Worm (Caenorhabditis elegans) whole organism, midembryonic: ENCODE data around the gene frpr-8.
"Not testable (repeated sequence)": the region's sequence is repeated elsewhere in the genome, so short reads cannot be mapped to it uniquely, and the experiment has no call there.

Experiments
- T22C8.4 ChIP-seq: fragments of 200-800 bp; sonication (Bioruptor generic); IDR thresholded peaks from 2 replicates; pipeline ENCODE4 v1.3.6; 2022; ENCODE audit warnings: missing genetic modification characterization, missing compliant biosample characterization
- cog-1 ChIP-seq: sonication (generic microtip); optimal IDR thresholded peaks from 2 replicates; lab custom pipeline; 2016; ENCODE audit warnings: missing genetic modification characterization, missing compliant biosample characterization
- flt-1 ChIP-seq: fragments of 200-800 bp; sonication (Bioruptor generic); IDR thresholded peaks from 2 replicates; pipeline ENCODE4 v1.3.6; 2022; ENCODE audit warnings: missing genetic modification characterization, missing compliant biosample characterization
- klf-2 ChIP-seq: fragments of 200-800 bp; sonication (Bioruptor generic); conservative IDR thresholded peaks from 2 replicates; pipeline ENCODE4 v1.3.6; 2022; ENCODE audit warnings: missing genetic modification reagents, missing genetic modification characterization, missing compliant biosample characterization
- med-1 ChIP-seq: sonication (generic microtip); optimal IDR thresholded peaks from 2 replicates; lab custom pipeline; 2017; ENCODE audit warnings: missing genetic modification characterization, mild to moderate bottlenecking, missing compliant biosample characterization, antibody characterized with exemption, missing genetic modification reagents; ENCODE audit not compliant: insufficient read depth
- ref-1 ChIP-seq: fragments of 200-800 bp; sonication (Bioruptor generic); conservative IDR thresholded peaks from 2 replicates; pipeline ENCODE4 v1.3.6; 2022; ENCODE audit warnings: missing genetic modification reagents, missing genetic modification characterization, missing compliant biosample characterization
- tab-1 ChIP-seq: fragments of 200-800 bp; sonication (Bioruptor generic); IDR thresholded peaks from 2 replicates; pipeline ENCODE4 v1.3.6; 2022; ENCODE audit warnings: missing genetic modification characterization, missing compliant biosample characterization
- ztf-23 ChIP-seq: fragments of 200-800 bp; sonication (Bioruptor generic); IDR thresholded peaks from 2 replicates; pipeline ENCODE4 v1.3.6; 2022; ENCODE audit warnings: missing genetic modification reagents, missing genetic modification characterization, missing compliant biosample characterization
- ztf-29 ChIP-seq: fragments of 200-800 bp; sonication (Bioruptor generic); IDR thresholded peaks from 2 replicates; pipeline ENCODE4 v1.3.6; 2022; ENCODE audit warnings: missing genetic modification reagents, missing genetic modification characterization, missing compliant biosample characterization

frpr-8 gene

DNA sequence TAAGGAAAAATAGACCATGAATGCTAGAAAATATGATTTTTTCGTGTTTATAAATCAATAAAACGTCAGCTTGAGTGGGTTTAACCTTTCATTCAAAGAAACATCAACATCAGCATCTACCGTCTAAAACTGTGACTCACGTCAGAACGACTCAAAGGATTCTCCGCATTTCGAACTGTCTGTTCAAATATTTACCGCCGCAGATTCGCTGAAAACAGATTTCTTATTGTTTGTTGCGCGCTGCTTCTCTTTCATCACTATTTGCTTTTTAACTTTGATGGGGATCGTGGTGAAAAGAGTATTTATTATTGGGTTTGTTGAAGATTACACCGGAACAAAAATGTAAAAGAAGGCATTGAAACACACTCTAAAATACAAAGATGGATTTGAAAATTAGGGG lies 23.7 kb downstream of the frpr-8 start:
- TF ChIP-seq ztf-23 (GFP tag; lab: Robert Waterston, UW) (no peak), flt-1 (GFP tag; lab: Robert Waterston, UW) (no peak), ztf-29 (no peak), cog-1 (tag; lab: Kevin White, UChicago) (no peak), T22C8.4 (GFP tag; lab: Robert Waterston, UW) (no peak), med-1 (no peak), klf-2 (GFP tag; lab: Robert Waterston, UW) (no peak), ref-1 (GFP tag; lab: Robert Waterston, UW) (no peak), tab-1 (GFP tag; lab: Robert Waterston, UW) (no peak)

DNA sequence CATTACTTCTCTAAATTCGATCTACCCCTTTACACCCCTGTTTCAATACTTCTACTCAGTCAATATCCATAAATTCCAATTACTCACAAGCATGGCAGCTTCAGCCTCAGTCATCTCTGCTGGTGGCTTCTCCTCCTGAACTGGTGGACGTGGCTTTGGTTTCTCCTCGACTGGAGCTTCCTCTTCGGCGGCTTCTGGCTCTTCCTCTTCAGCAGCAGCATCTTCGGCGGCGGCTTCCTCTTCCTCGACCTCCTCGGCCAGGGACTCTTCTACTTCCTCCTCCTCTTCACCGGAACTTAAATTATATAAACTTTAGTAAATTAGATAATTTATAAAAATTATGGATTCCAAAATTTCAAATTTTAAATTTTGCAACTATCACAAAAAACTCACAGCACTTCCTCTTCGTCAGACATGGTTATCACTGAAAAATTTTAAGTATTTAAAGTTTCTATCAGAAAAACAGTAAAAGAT lies 25.5 kb downstream of the frpr-8 start, which contains the start of gene tnt-2:
Gene tnt-2, minus strand, starts transcription at position 424 of the 474 bp plus-strand sequence.
- TF ChIP-seq tab-1 (GFP tag; lab: Robert Waterston, UW) = no peak
- TF ChIP-seq klf-2 (GFP tag; lab: Robert Waterston, UW) = no peak
- no peak for TF ChIP-seq ztf-29
- no peak for TF ChIP-seq flt-1 (GFP tag; lab: Robert Waterston, UW)
- no peak for TF ChIP-seq ztf-23 (GFP tag; lab: Robert Waterston, UW)
- no peak for TF ChIP-seq cog-1 (tag; lab: Kevin White, UChicago)
- TF ChIP-seq med-1 = no peak
- TF ChIP-seq ref-1 (GFP tag; lab: Robert Waterston, UW) = no peak
- no peak for TF ChIP-seq T22C8.4 (GFP tag; lab: Robert Waterston, UW)

DNA sequence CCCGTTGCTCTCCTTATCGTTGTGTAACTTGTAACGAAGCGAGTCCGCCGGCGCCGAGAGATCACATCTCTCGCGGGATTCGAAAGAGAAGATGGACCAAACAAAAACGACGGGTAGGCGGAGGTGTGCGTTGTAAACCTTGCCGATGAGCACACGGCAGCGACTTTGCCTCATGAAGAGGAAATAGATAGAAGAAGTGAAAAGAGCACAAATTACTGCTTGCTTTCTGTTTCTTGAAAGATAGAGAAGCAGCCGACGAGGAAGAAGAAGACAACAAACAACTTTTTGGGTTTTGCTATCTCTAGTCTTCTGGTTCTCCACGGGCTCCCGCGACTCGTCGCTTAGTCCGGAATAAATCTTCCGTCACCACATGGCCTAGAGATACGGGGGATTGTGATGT lies 26.2 kb downstream of the frpr-8 start:
- TF ChIP-seq flt-1 (GFP tag; lab: Robert Waterston, UW) = no peak
- TF ChIP-seq ztf-29 = no peak
- TF ChIP-seq klf-2 (GFP tag; lab: Robert Waterston, UW) = no peak
- peak; percentile 14 for TF ChIP-seq cog-1 (tag; lab: Kevin White, UChicago)

DNA sequence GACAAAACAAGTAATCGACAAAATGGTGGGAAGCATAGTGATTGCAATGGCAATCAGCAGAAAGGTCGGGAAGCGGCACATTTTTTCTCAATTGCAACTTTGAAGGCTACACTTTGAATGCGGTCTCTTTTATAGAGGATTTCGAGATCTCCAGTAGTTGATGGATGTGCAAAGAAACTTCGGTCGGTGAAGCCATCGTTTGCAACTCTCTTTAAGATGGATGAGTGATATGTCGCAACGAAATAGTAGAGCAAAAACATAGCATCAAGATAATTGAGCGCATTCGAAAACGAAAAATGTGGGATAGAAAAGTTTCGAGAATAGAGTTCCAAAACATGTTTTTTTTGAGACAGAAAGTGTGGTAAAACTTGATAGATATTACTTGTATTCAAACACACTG lies 29.7 kb downstream of the frpr-8 start, which contains the start of gene EGAP4.1:
Gene EGAP4.1, minus strand, starts transcription at position 101 of the 400 bp plus-strand sequence.
- TF ChIP-seq cog-1 (tag; lab: Kevin White, UChicago) (no peak), klf-2 (GFP tag; lab: Robert Waterston, UW) (no peak), tab-1 (GFP tag; lab: Robert Waterston, UW) (no peak), ztf-29 (no peak), flt-1 (GFP tag; lab: Robert Waterston, UW) (no peak), med-1 (no peak), T22C8.4 (GFP tag; lab: Robert Waterston, UW) (no peak), ref-1 (GFP tag; lab: Robert Waterston, UW) (no peak), ztf-23 (GFP tag; lab: Robert Waterston, UW) (no peak)

DNA sequence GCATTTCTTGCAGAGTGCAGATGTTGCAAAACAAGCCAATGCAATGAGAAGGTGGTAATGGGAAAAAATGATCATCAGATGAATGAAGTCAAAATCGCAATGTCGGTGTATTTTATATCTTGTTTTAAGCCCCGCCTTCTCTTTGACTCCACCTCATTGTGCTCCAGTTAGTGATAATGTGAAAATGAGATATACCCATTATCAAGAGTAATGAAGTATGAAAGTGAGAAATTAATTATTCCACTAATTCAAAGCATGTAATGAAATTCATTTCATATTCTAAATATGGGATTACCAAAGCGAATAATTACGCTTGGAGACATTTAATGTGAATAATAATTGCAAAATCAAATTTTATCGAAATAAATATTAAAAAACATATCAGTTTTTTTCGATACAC lies 34.2 kb downstream of the frpr-8 start, which contains the start of gene M02D8.6:
Gene M02D8.6, minus strand, starts transcription at position 101 of the 400 bp plus-strand sequence.
- not testable (repeated sequence) for TF ChIP-seq klf-2, flt-1, T22C8.4 (GFP tag; lab: Robert Waterston, UW)

DNA sequence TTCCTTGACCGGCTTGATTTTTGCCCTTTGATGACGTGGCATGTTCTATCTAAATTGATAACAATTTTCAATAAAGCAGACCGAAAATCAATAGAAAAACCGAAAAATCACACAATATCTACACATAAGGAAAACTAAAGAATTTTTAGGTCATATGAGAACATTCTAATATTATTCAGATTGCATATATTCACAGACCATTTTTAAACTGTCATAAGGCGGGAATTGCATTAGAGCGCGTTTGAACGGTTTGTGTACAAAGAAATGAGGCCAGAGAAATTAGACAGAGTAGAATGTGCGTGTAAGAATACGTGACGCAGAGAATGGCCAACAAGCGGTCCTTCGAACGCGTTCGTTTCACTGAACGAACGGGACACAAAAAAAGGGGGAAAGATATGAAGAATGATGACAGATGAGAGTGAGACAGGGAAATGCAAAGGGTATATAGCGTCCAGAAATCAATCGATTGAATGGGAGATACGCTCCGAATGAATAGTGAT lies 39.4 kb downstream of the frpr-8 start, which contains the start of gene M02D8.3:
Gene M02D8.3, minus strand, starts transcription at position 51 of the 500 bp plus-strand sequence.
- TF ChIP-seq flt-1 (GFP tag; lab: Robert Waterston, UW) (no peak), T22C8.4 (GFP tag; lab: Robert Waterston, UW) (no peak), cog-1 (tag; lab: Kevin White, UChicago) (peak; percentile 14), klf-2 (GFP tag; lab: Robert Waterston, UW) (no peak)

DNA sequence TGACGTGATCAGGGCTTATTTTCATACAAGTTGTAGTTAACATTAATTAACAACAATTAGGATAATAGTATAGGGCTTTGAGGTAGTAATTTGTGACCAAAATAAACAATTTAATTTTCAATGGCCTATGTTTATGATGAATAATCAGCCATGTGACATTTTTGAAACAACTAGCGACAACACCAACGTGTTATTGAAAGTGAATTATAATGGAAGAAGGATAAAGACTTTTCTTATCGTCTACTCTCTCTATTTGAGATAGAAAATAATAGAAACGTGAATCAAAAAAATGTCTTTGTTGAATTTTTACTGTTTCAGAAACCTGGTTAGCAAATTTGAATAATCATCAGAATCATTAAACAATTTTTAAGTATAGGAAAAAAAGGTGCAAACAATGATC lies 40.2 kb downstream of the frpr-8 start:
- no peak for TF ChIP-seq cog-1 (tag; lab: Kevin White, UChicago)

DNA sequence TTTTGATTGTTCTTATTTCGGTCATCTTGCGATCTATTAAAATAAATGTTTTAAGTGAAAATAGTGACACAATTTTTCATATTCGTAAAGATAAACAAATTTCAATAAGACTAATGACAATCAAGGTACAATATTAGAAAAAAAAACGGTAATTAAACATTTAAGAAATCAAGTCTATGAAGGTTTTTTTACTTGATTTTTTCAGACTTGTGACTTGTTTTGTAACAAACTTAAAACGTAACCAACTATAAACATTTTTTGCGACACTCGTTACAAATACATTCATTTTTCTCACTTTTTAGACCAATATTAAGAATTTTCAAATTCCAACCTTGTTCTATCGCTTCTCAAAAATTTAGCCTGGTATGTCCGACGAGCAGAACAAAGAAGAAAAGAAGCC lies 41.8 kb downstream of the frpr-8 start, which contains the start of gene M02D8.2:
Gene M02D8.2, plus strand, starts transcription at position 301 of the 400 bp plus-strand sequence.
- no peak for TF ChIP-seq ztf-29
- no peak for TF ChIP-seq cog-1 (tag; lab: Kevin White, UChicago)
- TF ChIP-seq tab-1 (GFP tag; lab: Robert Waterston, UW) = no peak
- no peak for TF ChIP-seq med-1
- TF ChIP-seq T22C8.4 (GFP tag; lab: Robert Waterston, UW) = no peak
- TF ChIP-seq ref-1 (GFP tag; lab: Robert Waterston, UW) = no peak

DNA sequence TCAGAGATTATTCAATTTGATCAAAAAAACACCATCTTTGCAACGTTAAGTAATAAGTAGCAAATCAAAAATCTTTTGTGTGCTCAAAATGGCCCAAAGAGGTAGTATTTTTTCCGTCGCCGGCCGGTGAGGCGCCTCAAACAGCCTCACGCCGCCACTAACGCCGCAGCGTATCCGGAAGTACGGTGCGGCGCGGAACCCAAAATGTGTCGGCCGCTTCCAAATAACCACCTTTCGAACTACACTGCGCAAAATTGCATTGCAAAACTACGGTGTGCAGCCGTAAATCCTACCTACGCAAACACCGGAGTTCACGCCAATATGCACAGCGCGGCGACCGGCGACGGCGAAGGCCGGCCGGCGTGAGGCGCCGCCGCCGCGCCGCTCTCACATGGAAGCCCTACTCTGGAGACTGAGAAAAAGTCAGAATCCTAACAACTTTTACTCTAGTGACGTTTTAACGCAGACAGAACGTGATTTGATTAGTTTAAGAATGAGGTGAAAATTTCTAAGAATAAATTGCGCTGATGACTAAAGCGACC lies 44.1 kb downstream of the frpr-8 start:
- TF ChIP-seq tab-1 (GFP tag; lab: Robert Waterston, UW) (no peak), ztf-29 (no peak), ref-1 (GFP tag; lab: Robert Waterston, UW) (no peak), flt-1 (GFP tag; lab: Robert Waterston, UW) (no peak), ztf-23 (GFP tag; lab: Robert Waterston, UW) (no peak)

DNA sequence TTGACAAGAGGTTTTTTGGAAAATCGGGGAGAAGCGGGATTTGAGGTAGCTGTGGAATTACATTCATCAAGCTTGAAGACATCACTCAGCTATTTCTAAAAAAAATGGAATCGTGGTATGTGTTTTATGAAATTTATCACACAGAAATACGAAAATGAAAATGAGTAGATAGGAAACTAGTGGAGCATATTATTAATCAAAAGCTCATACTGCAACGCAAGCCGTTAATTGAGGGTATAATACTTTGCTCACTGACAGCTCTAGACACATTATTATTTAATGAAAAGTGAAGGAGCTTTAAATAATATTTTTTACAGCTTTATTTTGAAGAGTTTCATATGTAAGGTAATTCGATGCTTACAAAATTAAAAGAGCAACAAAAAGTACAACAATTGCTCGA lies 45.3 kb downstream of the frpr-8 start, which contains the start of gene M02D8.7:
Gene M02D8.7, minus strand, starts transcription at position 101 of the 400 bp plus-strand sequence.
- no peak for TF ChIP-seq T22C8.4 (GFP tag; lab: Robert Waterston, UW)
- no peak for TF ChIP-seq flt-1 (GFP tag; lab: Robert Waterston, UW)
- no peak for TF ChIP-seq tab-1 (GFP tag; lab: Robert Waterston, UW)
- TF ChIP-seq klf-2 (GFP tag; lab: Robert Waterston, UW) = no peak
- no peak for TF ChIP-seq med-1
- no peak for TF ChIP-seq ztf-29
- no peak for TF ChIP-seq cog-1 (tag; lab: Kevin White, UChicago)
- TF ChIP-seq ref-1 (GFP tag; lab: Robert Waterston, UW) = no peak
- TF ChIP-seq ztf-23 (GFP tag; lab: Robert Waterston, UW) = no peak
